Fruit fly (Drosophila melanogaster): Measurements from ENCODE around the gene Imp.

Gene Imp

DNA sequence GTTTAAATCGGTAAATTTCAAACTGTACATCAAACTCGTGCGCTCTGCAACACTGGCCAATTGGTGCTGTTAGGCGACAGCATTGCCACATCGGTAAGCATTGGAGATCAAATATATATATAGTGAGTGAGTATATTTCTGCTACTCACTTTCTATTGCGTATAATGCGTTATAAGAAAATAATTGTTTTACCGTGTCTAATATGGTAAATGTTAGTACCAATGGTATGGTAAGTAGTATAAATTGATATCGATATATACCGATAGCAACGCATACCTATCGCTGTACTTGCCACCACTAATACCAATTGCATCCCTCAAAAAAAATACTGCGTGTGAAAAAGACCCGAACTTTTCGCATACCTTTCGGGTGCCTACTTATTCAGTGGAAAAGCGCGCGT lies 33.3 kb upstream of the Imp start, which contains the start of the genes sofe and CG2186 (continued):
- TF ChIP-seq HmgZ (tag; optimal IDR thresholded peaks at IDR 0.05) = peak; percentile 61
- peak; percentile 11 for TF ChIP-seq CG4820 (GFP tag; optimal IDR thresholded peaks at IDR 0.05)
- TF ChIP-seq HmgD (GFP tag; optimal IDR thresholded peaks at IDR 0.05) = no peak
- no peak for TF ChIP-seq CG3726 (GFP tag; IDR thresholded peaks at IDR 0.05)
- TF ChIP-seq kah (GFP tag; optimal IDR thresholded peaks at IDR 0.05) = no peak
- no peak for TF ChIP-seq dimm (GFP tag; IDR thresholded peaks at IDR 0.05)
- TF ChIP-seq Dip3 (GFP tag; optimal IDR thresholded peaks at IDR 0.05) = peak; percentile 44
- peak; percentile 43 for TF ChIP-seq Hr3 (GFP tag; optimal IDR thresholded peaks at IDR 0.05)
- TF ChIP-seq Mes4 (GFP tag; optimal IDR thresholded peaks at IDR 0.05) = peak; percentile 47
- TF ChIP-seq dati (GFP tag; IDR thresholded peaks at IDR 0.05) = no peak
- TF ChIP-seq CG15696 (tag; optimal IDR thresholded peaks at IDR 0.05) = peak; percentile 47
- no peak for TF ChIP-seq CG4730 (GFP tag; IDR thresholded peaks at IDR 0.05)
- peak; percentile 14 for TF ChIP-seq tx (GFP tag; optimal IDR thresholded peaks at IDR 0.05)
- peak; percentile 45 for TF ChIP-seq CG4404 (GFP tag; IDR thresholded peaks at IDR 0.05)
- TF ChIP-seq danr (GFP tag; IDR thresholded peaks at IDR 0.05) = no peak
- TF ChIP-seq CG10979 (tag; optimal IDR thresholded peaks at IDR 0.05) = peak; percentile 11
- 0 out of 2 replicates have a peak, but pooled peaks have one; percentile 14 for TF ChIP-seq CG7372 (GFP tag; IDR thresholded peaks at IDR 0.05)
- no peak for TF ChIP-seq gce (GFP tag; IDR thresholded peaks at IDR 0.05)
- TF ChIP-seq tin (GFP tag; optimal IDR thresholded peaks at IDR 0.05) = peak; percentile 71
- TF ChIP-seq Trl (optimal IDR thresholded peaks at IDR 0.05) = no peak
- peak; percentile 60 for TF ChIP-seq Trl (GFP tag; optimal IDR thresholded peaks at IDR 0.05)
- no peak for TF ChIP-seq emc (GFP tag; optimal IDR thresholded peaks at IDR 0.05)
- TF ChIP-seq chm (GFP tag; IDR thresholded peaks at IDR 0.05) = no peak
- 0 out of 2 replicates have a peak, but pooled peaks have one; percentile 15 for TF ChIP-seq CG32767 (GFP tag; IDR thresholded peaks at IDR 0.05)
- TF ChIP-seq CG10209 (GFP tag; optimal IDR thresholded peaks at IDR 0.05) = peak; percentile 43
- TF ChIP-seq CG16815 (GFP tag; optimal IDR thresholded peaks at IDR 0.05) = peak; percentile 30
- TF ChIP-seq jing (GFP tag; optimal IDR thresholded peaks at IDR 0.05) = no peak
- TF ChIP-seq Stat92E (GFP tag; optimal IDR thresholded peaks at IDR 0.05) = peak in 1 of 3 experiments; percentile 25
- no peak for TF ChIP-seq Doc2 (GFP tag; IDR thresholded peaks at IDR 0.05)
- TF ChIP-seq chif (GFP tag; optimal IDR thresholded peaks at IDR 0.05) = peak in 1 of 2 experiments; percentile 36
- no peak for TF ChIP-seq zf30C (GFP tag; optimal IDR thresholded peaks at IDR 0.05)
- TF ChIP-seq tll (GFP tag; optimal IDR thresholded peaks at IDR 0.05) = no peak
- peak; percentile 93 for TF ChIP-seq CG2116 (GFP tag; optimal IDR thresholded peaks at IDR 0.05)
- no peak for TF ChIP-seq da (GFP tag; optimal IDR thresholded peaks at IDR 0.05)
- peak; percentile 51 for TF ChIP-seq Deaf1 (tag; optimal IDR thresholded peaks at IDR 0.05)
- no peak for TF ChIP-seq gt (GFP tag; IDR thresholded peaks at IDR 0.05)
- TF ChIP-seq CG6254 (GFP tag; optimal IDR thresholded peaks at IDR 0.05) = no peak
- no peak for TF ChIP-seq Ada2b (GFP tag; IDR thresholded peaks at IDR 0.05)
- TF ChIP-seq CG2712 (tag; optimal IDR thresholded peaks at IDR 0.05) = peak; percentile 63
- peak; percentile 44; the same call in 1 of the 2 replicates for TF ChIP-seq CG10366 (GFP tag; IDR thresholded peaks at IDR 0.05)
- no peak for TF ChIP-seq CG33557 (GFP tag; optimal IDR thresholded peaks at IDR 0.05)
- TF ChIP-seq oc (tag; optimal IDR thresholded peaks at IDR 0.05) = no peak
- TF ChIP-seq CTCF (GFP tag; optimal IDR thresholded peaks at IDR 0.05) = peak; percentile 2
- no peak for TF ChIP-seq HHEX (GFP tag; optimal IDR thresholded peaks at IDR 0.05)
- TF ChIP-seq p53 (GFP tag; optimal IDR thresholded peaks at IDR 0.05) = no peak
- TF ChIP-seq CG9876 (GFP tag; optimal IDR thresholded peaks at IDR 0.05) = no peak
- peak; percentile 92 for TF ChIP-seq Sry-δ (GFP tag; optimal IDR thresholded peaks at IDR 0.05)
- no peak for TF ChIP-seq CG4707 (GFP tag; optimal IDR thresholded peaks at IDR 0.05)
- peak; percentile 51 for TF ChIP-seq CG9727 (GFP tag; optimal IDR thresholded peaks at IDR 0.05)
- TF ChIP-seq CG11456 (GFP tag; IDR thresholded peaks at IDR 0.05) = 0 out of 3 replicates have a peak, but pooled peaks have one; percentile 37
- peak; percentile 10 for TF ChIP-seq Mad (GFP tag; optimal IDR thresholded peaks at IDR 0.05)
- TF ChIP-seq CG18599 (GFP tag; optimal IDR thresholded peaks at IDR 0.05) = no peak
